Fruit fly (Drosophila melanogaster): ENCODE measurements around the gene Pfdn1.

The Pfdn1 gene

dm6 chr2L:6068544-6069251 lies at the start of gene Pfdn1, which contains the start of gene CG9150:
Gene Pfdn1 (plus strand): TSS chr2L:6069079.
Gene CG9150 (minus strand): TSS chr2L:6068594.
- TF ChIP-seq CG8478 (optimal IDR thresholded peaks at IDR 0.05): no peak
- no peak for TF ChIP-seq EcR (GFP tag; optimal IDR thresholded peaks at IDR 0.05)
- no peak for TF ChIP-seq pan (optimal IDR thresholded peaks at IDR 0.05)
- no peak for TF ChIP-seq psq (optimal IDR thresholded peaks at IDR 0.05)
- no peak for TF ChIP-seq Dll (optimal IDR thresholded peaks at IDR 0.05)
- no peak for TF ChIP-seq usp (GFP tag; optimal IDR thresholded peaks at IDR 0.05)

dm6 chr2L:6019352-6020131 lies 49.3 kb upstream of the Pfdn1 start, which contains the start of gene H2.0:
Gene H2.0 (minus strand): TSS chr2L:6019402.
- TF ChIP-seq psq (optimal IDR thresholded peaks at IDR 0.05): no peak
- TF ChIP-seq EcR (GFP tag; optimal IDR thresholded peaks at IDR 0.05): no peak
- TF ChIP-seq Dll (optimal IDR thresholded peaks at IDR 0.05): no peak
- TF ChIP-seq usp (GFP tag; optimal IDR thresholded peaks at IDR 0.05): no peak
- TF ChIP-seq pan (optimal IDR thresholded peaks at IDR 0.05): no peak
- TF ChIP-seq CG8478 (optimal IDR thresholded peaks at IDR 0.05): no peak

- TF ChIP-seq usp (GFP tag; optimal IDR thresholded peaks at IDR 0.05) (no peak), pan (optimal IDR thresholded peaks at IDR 0.05) (no peak), Dll (optimal IDR thresholded peaks at IDR 0.05) (no peak), psq (optimal IDR thresholded peaks at IDR 0.05) (no peak), EcR (GFP tag; optimal IDR thresholded peaks at IDR 0.05) (no peak), CG8478 (optimal IDR thresholded peaks at IDR 0.05) (no peak)
Observed at dm6 chr2L:6020535-6020934, 48.3 kb upstream of the Pfdn1 start, which contains the start of gene CG13996. Gene CG13996 (plus strand): TSS chr2L:6020835.

DNA sequence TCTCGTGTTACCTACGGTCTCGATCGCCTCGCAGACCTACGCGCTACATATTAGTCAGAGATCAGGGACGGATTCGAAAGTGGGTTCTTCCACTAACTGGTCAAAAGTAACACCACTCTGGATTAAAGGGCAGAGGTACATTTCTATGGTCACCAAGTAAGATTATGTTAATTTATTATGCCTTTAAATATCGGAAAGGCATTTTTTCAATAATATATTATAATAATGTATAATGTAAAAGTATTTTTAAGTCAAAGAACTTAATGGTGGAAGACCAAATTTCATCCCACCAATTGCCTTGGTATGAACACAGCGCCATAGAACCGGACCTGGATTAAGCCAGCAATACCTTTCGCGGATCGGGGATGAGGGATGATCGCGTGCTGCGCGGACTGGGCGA lies 46.1 kb upstream of the Pfdn1 start:
- TF ChIP-seq Dll (optimal IDR thresholded peaks at IDR 0.05): no peak
- TF ChIP-seq usp (GFP tag; optimal IDR thresholded peaks at IDR 0.05): no peak
- TF ChIP-seq pan (optimal IDR thresholded peaks at IDR 0.05): no peak
- no peak for TF ChIP-seq CG8478 (optimal IDR thresholded peaks at IDR 0.05)
- no peak for TF ChIP-seq psq (optimal IDR thresholded peaks at IDR 0.05)
- TF ChIP-seq EcR (GFP tag; optimal IDR thresholded peaks at IDR 0.05): no peak

dm6 chr2L:6024345-6024907 lies 44.5 kb upstream of the Pfdn1 start, which contains the start of gene CG9107:
Gene CG9107 (minus strand): TSS chr2L:6024539.
- no peak for TF ChIP-seq pan (optimal IDR thresholded peaks at IDR 0.05)
- no peak for TF ChIP-seq CG8478 (optimal IDR thresholded peaks at IDR 0.05)
- no peak for TF ChIP-seq psq (optimal IDR thresholded peaks at IDR 0.05)
- TF ChIP-seq Dll (optimal IDR thresholded peaks at IDR 0.05): no peak
- TF ChIP-seq EcR (GFP tag; optimal IDR thresholded peaks at IDR 0.05): no peak
- no peak for TF ChIP-seq usp (GFP tag; optimal IDR thresholded peaks at IDR 0.05)

dm6 chr2L:6028712-6029111 lies 40.2 kb upstream of the Pfdn1 start:
- no peak for TF ChIP-seq EcR (GFP tag; optimal IDR thresholded peaks at IDR 0.05)
- no peak for TF ChIP-seq psq (optimal IDR thresholded peaks at IDR 0.05)
- TF ChIP-seq CG8478 (optimal IDR thresholded peaks at IDR 0.05): no peak
- no peak for TF ChIP-seq Dll (optimal IDR thresholded peaks at IDR 0.05)
- no peak for TF ChIP-seq pan (optimal IDR thresholded peaks at IDR 0.05)
- TF ChIP-seq usp (GFP tag; optimal IDR thresholded peaks at IDR 0.05): no peak

DNA sequence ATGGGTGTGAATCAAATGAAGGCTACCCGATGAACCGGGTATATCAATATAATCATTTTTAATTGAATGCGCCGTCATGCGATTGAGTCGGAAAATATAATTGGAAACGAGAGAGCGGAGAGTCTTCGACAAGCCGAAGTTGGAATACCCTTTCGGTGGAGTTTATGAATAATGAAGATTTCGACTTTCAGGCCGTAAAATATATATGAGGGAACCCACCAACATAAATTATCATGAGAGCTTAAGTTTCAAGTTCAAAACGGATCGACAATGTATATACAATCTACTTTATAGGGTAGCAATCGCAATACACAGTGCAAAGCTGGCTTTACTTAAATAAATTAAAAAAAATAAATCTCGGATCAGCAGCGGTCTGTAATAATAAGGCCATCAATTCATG lies 37.0 kb upstream of the Pfdn1 start:
- TF ChIP-seq pan (optimal IDR thresholded peaks at IDR 0.05): no peak
- TF ChIP-seq CG8478 (optimal IDR thresholded peaks at IDR 0.05): no peak
- TF ChIP-seq usp (GFP tag; optimal IDR thresholded peaks at IDR 0.05): no peak
- no peak for TF ChIP-seq Dll (optimal IDR thresholded peaks at IDR 0.05)
- no peak for TF ChIP-seq psq (optimal IDR thresholded peaks at IDR 0.05)
- no peak for TF ChIP-seq EcR (GFP tag; optimal IDR thresholded peaks at IDR 0.05)

- TF ChIP-seq CG8478 (optimal IDR thresholded peaks at IDR 0.05) (no peak), psq (optimal IDR thresholded peaks at IDR 0.05) (no peak), pan (optimal IDR thresholded peaks at IDR 0.05) (no peak), Dll (optimal IDR thresholded peaks at IDR 0.05) (no peak), EcR (GFP tag; optimal IDR thresholded peaks at IDR 0.05) (no peak), usp (GFP tag; optimal IDR thresholded peaks at IDR 0.05) (no peak)
Observed at dm6 chr2L:6034344-6034743, 34.5 kb upstream of the Pfdn1 start, which contains the start of gene CG9109. Gene CG9109 (minus strand): TSS chr2L:6034423.

- TF ChIP-seq usp (GFP tag; optimal IDR thresholded peaks at IDR 0.05) (no peak), EcR (GFP tag; optimal IDR thresholded peaks at IDR 0.05) (no peak), pan (optimal IDR thresholded peaks at IDR 0.05) (no peak), Dll (optimal IDR thresholded peaks at IDR 0.05) (no peak), CG8478 (optimal IDR thresholded peaks at IDR 0.05) (no peak), psq (optimal IDR thresholded peaks at IDR 0.05) (no peak)
Observed at dm6 chr2L:6035155-6035554, 33.7 kb upstream of the Pfdn1 start.

- no peak for TF ChIP-seq psq (optimal IDR thresholded peaks at IDR 0.05)
- TF ChIP-seq pan (optimal IDR thresholded peaks at IDR 0.05): no peak
- no peak for TF ChIP-seq Dll (optimal IDR thresholded peaks at IDR 0.05)
- no peak for TF ChIP-seq usp (GFP tag; optimal IDR thresholded peaks at IDR 0.05)
- no peak for TF ChIP-seq CG8478 (optimal IDR thresholded peaks at IDR 0.05)
- no peak for TF ChIP-seq EcR (GFP tag; optimal IDR thresholded peaks at IDR 0.05)
Observed at dm6 chr2L:6036710-6037109, 32.2 kb upstream of the Pfdn1 start, which contains the start of gene mtm. Gene mtm (minus strand): TSS chr2L:6037015.

DNA sequence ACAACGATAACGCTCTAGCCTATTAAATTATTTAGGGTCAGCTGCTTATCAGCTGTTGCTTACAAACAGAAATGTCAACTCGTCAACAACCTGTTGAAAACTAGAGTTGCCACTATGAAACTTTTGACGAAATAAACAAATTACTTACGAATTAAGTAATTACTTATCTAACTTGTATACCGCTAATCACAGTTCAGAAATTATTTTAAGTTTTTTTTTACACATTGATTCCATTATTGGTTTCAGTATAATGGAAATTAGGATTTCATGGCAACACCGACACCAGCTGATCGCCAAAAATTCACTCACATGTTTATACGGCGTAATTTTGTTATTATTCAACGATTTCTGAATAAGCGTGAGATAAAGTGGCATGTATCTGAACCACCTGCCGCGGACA lies 31.0 kb upstream of the Pfdn1 start, which contains the start of the genes CG9117 and CG31643:
Gene CG9117 (minus strand): TSS at position 73 of the 400 bp plus-strand sequence.
Gene CG31643 (plus strand): TSS at position 288 of the 400 bp plus-strand sequence.
- no peak for TF ChIP-seq pan (optimal IDR thresholded peaks at IDR 0.05)
- no peak for TF ChIP-seq CG8478 (optimal IDR thresholded peaks at IDR 0.05)
- no peak for TF ChIP-seq usp (GFP tag; optimal IDR thresholded peaks at IDR 0.05)
- no peak for TF ChIP-seq psq (optimal IDR thresholded peaks at IDR 0.05)
- no peak for TF ChIP-seq EcR (GFP tag; optimal IDR thresholded peaks at IDR 0.05)
- no peak for TF ChIP-seq Dll (optimal IDR thresholded peaks at IDR 0.05)
